Fruit fly (Drosophila melanogaster): Measurements from ENCODE around the gene CG42590.

CG42590 gene

dm6 chr3L:8077207-8077606 is 8.1 kb upstream of the CG42590 start (continued):
- 0 out of 3 replicates have a peak, but pooled peaks have one; percentile 38 for TF ChIP-seq zen2 (GFP tag; IDR thresholded peaks at IDR 0.05; ENCODE audit: partially characterized antibody)
- no peak for TF ChIP-seq tx (GFP tag; optimal IDR thresholded peaks at IDR 0.05)
- TF ChIP-seq Sox100B (GFP tag; optimal IDR thresholded peaks at IDR 0.05), result no peak
- no peak for TF ChIP-seq CG3281 (GFP tag; optimal IDR thresholded peaks at IDR 0.05)
- no peak for TF ChIP-seq CG7745 (tag; optimal IDR thresholded peaks at IDR 0.05)
- no peak for TF ChIP-seq Drgx (GFP tag; IDR thresholded peaks at IDR 0.05)
- TF ChIP-seq wek (GFP tag; optimal IDR thresholded peaks at IDR 0.05), result no peak
- no peak for TF ChIP-seq crol (GFP tag; IDR thresholded peaks at IDR 0.05)
- TF ChIP-seq toy (GFP tag; IDR thresholded peaks at IDR 0.05), result no peak
- TF ChIP-seq CG10274 (GFP tag; optimal IDR thresholded peaks at IDR 0.05), result no peak
- no peak for TF ChIP-seq Lim3 (GFP tag; IDR thresholded peaks at IDR 0.05)
- no peak for TF ChIP-seq CkIIα-i1 (GFP tag; IDR thresholded peaks at IDR 0.05)
- TF ChIP-seq Six4 (GFP tag; optimal IDR thresholded peaks at IDR 0.05), result no peak
- TF ChIP-seq CG7271 (tag; optimal IDR thresholded peaks at IDR 0.05), result no peak
- no peak for TF ChIP-seq cad (GFP tag; optimal IDR thresholded peaks at IDR 0.05)
- TF ChIP-seq Gug (GFP tag; IDR thresholded peaks at IDR 0.05), result no peak
- TF ChIP-seq CG11723 (GFP tag; optimal IDR thresholded peaks at IDR 0.05), result no peak
- peak; percentile 88; the same call in 2 of the 4 replicates for TF ChIP-seq chinmo (GFP tag; IDR thresholded peaks at IDR 0.05; ENCODE audit: partially characterized antibody)
- TF ChIP-seq abd-A (tag; optimal IDR thresholded peaks at IDR 0.05), result peak; percentile 13
- TF ChIP-seq CG6654 (GFP tag; optimal IDR thresholded peaks at IDR 0.05), result no peak
- TF ChIP-seq zfh1 (GFP tag; IDR thresholded peaks at IDR 0.05), result 0 out of 3 replicates have a peak, but pooled peaks have one; percentile 12
- TF ChIP-seq CG14014 (GFP tag; IDR thresholded peaks at IDR 0.05), result no peak
- TF ChIP-seq CG4424 (GFP tag; optimal IDR thresholded peaks at IDR 0.05), result no peak
- peak in 1 of 2 experiments; percentile 3 for TF ChIP-seq Pdp1 (GFP tag; optimal IDR thresholded peaks at IDR 0.05)
- no peak for TF ChIP-seq nau (GFP tag; optimal IDR thresholded peaks at IDR 0.05)
- TF ChIP-seq CG30431 (GFP tag; optimal IDR thresholded peaks at IDR 0.05), result no peak
- TF ChIP-seq unpg (GFP tag; optimal IDR thresholded peaks at IDR 0.05), result no peak
- TF ChIP-seq CG11093 (GFP tag; IDR thresholded peaks at IDR 0.05), result no peak
- TF ChIP-seq slou (GFP tag; optimal IDR thresholded peaks at IDR 0.05), result no peak
- TF ChIP-seq CG18011 (GFP tag; optimal IDR thresholded peaks at IDR 0.05), result no peak
- no peak for TF ChIP-seq CG14965 (GFP tag; optimal IDR thresholded peaks at IDR 0.05; ENCODE audit: borderline replicate concordance)
- TF ChIP-seq CG8388 (GFP tag; optimal IDR thresholded peaks at IDR 0.05), result no peak
- TF ChIP-seq CG17361 (GFP tag; IDR thresholded peaks at IDR 0.05), result no peak
- TF ChIP-seq CG12155 (GFP tag; optimal IDR thresholded peaks at IDR 0.05), result no peak
- TF ChIP-seq ara (GFP tag; IDR thresholded peaks at IDR 0.05), result no peak
- TF ChIP-seq sens-2 (GFP tag; IDR thresholded peaks at IDR 0.05), result no peak
- TF ChIP-seq BEAF-32 (GFP tag; optimal IDR thresholded peaks at IDR 0.05), result no peak
- TF ChIP-seq mld (GFP tag; IDR thresholded peaks at IDR 0.05; ENCODE audit: partially characterized antibody), result no peak
- no peak for TF ChIP-seq al (GFP tag; IDR thresholded peaks at IDR 0.05)
- no peak; the same call in 1 of the 2 replicates for TF ChIP-seq Rfx (GFP tag; IDR thresholded peaks at IDR 0.05)
- no peak for TF ChIP-seq Meics (GFP tag; optimal IDR thresholded peaks at IDR 0.05)
- no peak for TF ChIP-seq CG31388 (GFP tag; optimal IDR thresholded peaks at IDR 0.05)
- TF ChIP-seq Xbp1 (GFP tag; optimal IDR thresholded peaks at IDR 0.05), result no peak
- TF ChIP-seq fd3F (GFP tag; optimal IDR thresholded peaks at IDR 0.05), result no peak
- no peak for TF ChIP-seq Dref (GFP tag; IDR thresholded peaks at IDR 0.05)
- no peak for TF ChIP-seq her (GFP tag; optimal IDR thresholded peaks at IDR 0.05)
- peak; percentile 40; the same call in 1 of the 2 replicates for TF ChIP-seq bbx (GFP tag; IDR thresholded peaks at IDR 0.05; ENCODE audit: partially characterized antibody)
- TF ChIP-seq dmrt11E (tag; optimal IDR thresholded peaks at IDR 0.05), result no peak
- TF ChIP-seq CG12104 (GFP tag; optimal IDR thresholded peaks at IDR 0.05), result no peak
- TF ChIP-seq HmgZ (tag; optimal IDR thresholded peaks at IDR 0.05), result no peak
- TF ChIP-seq Opbp (GFP tag; IDR thresholded peaks at IDR 0.05; ENCODE audit: partially characterized antibody), result no peak; the same call in 2 of the 3 replicates

Measured in whole organism, embryonic.